Worm (Caenorhabditis elegans): ENCODE results near the gene col-91.
A peak's percentile ranks its signal among the peaks of the same experiment; 100 is the strongest.

col-91 gene

DNA sequence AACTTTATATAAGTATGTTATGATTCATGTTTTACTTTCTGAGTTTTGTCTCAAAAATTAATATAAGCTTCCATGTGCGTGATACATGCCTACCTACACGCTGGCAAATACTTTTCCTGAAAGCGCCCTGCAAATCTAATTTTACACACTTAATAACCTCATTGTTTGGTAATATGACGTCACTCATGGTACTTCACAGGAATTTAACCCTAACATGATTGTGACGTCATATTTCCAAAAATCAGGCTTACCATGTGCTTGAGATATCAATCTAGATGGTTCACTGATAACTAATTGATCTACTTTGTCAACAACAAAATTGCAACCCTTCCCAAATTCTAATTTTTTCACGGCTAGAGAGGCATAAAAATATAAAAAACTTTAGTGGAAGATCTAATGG lies 40.0 kb upstream of the col-91 start:
- TF ChIP-seq ceh-82 (tag; optimal IDR thresholded peaks at IDR 0.05) (no peak), snpc-4 (tag; optimal IDR thresholded peaks at IDR 0.05) (no peak), elt-2 (tag; optimal IDR thresholded peaks at IDR 0.05) (no peak)

DNA sequence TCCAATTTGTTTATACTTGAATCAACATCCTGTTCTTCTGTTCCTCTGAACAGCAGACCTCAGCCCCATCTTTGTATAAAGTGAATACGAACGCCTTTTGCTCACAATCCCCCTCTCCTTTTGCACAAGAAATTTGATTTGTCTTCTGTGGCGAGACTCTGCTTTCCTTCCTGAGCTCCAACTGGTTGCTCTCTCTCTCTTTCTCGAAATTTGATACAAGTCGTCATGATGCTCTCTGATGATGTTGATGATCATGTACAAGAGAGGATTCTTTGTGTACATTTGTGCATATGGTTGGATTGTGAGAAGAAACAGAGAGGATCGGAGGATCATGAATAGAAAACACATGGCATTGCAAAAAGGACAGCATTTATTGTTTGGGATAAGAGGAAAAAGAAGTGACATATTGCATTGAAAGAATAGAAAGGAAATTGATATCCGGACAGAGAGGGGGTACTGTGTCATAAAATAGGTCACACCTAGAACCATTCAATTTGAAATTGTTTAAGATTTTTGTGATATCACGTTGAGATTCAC lies 37.5 kb upstream of the col-91 start:
- peak; percentile 63 for TF ChIP-seq dsc-1 (tag; optimal IDR thresholded peaks at IDR 0.05)
- TF ChIP-seq nhr-20 (tag; optimal IDR thresholded peaks at IDR 0.05), result no peak
- no peak for TF ChIP-seq lin-13 (GFP tag; optimal IDR thresholded peaks at IDR 0.05)

DNA sequence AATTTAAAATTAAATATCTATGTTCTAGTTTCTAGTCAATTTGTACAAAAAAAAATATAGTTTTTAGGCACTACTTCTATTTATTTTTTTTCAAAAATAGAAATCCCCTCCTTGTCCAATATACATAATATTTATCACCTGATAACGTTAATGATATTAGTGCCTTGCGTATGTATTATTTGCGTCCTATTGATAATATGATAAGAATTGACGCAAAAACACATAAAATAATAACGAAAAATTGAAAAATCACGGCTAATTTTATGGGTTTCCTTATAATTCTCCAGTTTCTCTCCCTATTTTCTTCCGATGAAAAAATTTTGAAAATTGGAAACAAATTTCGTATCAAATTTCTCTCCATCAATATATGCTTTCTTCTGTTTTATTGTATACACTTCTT lies 36.3 kb upstream of the col-91 start:
- TF ChIP-seq lin-39 (tag; optimal IDR thresholded peaks at IDR 0.05) (no peak), tbx-2 (tag; optimal IDR thresholded peaks at IDR 0.05) (no peak), vab-15 (tag; optimal IDR thresholded peaks at IDR 0.05) (no peak), efl-1 (optimal IDR thresholded peaks at IDR 0.05) (no peak), efl-1 (GFP tag; optimal IDR thresholded peaks at IDR 0.05 in 1 of 2) (peak in 1 of 2 experiments; percentile 72), elt-2 (tag; optimal IDR thresholded peaks at IDR 0.05) (peak; percentile 68), lin-14 (GFP tag; optimal IDR thresholded peaks at IDR 0.05) (peak; percentile 8)

DNA sequence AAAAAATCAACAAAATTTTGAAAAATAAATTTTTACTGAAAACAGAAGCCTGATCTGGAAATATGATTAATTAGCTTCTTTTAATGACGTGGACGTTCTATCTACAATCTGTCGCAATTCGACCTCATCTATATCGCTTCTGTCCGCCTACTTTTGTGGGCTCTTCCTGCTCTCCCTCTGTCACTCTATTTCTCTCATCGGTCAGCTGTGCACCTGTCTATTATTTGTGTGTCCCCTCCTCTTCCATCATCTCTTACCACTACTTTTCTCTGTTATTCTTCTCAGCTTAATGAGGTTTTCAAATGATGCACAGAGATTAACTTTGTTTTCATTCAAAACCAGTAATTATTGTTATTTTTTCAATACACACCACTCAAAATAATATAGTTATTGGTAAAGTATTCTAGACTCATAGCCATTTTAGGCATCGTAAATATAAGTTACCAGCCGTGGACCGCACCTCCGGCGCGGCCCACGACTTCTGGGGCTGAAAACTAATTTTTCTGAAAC lies 35.7 kb upstream of the col-91 start:
- TF ChIP-seq dsc-1 (tag; optimal IDR thresholded peaks at IDR 0.05) (peak; percentile 36), lir-3 (tag; optimal IDR thresholded peaks at IDR 0.05; ENCODE audit: poor library complexity) (no peak)

DNA sequence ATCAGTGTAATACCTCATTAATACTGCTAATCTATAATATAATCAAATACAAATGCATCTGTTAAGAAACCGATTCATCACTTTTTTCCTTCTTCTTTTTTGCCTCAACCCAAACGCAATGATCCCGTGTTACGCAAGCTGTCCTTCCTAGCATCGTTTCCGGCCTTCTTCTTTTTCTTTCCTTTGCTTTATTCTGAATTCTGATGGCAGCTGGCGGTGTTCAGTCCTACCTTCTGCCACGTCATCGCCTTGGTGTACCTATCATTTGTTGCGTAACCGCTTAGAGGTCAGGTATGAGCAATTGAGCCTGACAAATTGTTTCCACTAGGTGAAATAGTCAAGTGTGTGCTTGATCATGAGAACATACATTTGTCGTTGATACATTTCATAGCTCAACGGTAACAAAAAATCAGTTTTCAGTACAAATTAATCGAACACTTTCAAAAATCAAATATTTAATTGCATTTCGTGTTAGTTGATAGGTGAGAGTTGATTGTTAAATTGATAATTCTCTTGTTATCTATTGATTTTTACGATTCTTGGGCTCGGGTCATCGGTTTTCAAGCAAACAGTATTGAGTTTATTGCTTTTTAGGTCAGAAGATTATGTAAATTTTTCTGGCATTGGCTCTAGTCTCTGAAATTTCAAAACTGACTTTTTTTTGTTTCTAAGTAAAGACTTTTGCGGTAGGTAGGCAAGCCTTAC lies 34.9 kb upstream of the col-91 start:
- TF ChIP-seq ceh-8 (GFP tag; optimal IDR thresholded peaks at IDR 0.05), result no peak
- no peak for TF ChIP-seq nhr-47 (tag; optimal IDR thresholded peaks at IDR 0.05)
- TF ChIP-seq elt-2 (tag; optimal IDR thresholded peaks at IDR 0.05), result peak; percentile 8
- TF ChIP-seq xbp-1 (tag; optimal IDR thresholded peaks at IDR 0.05), result no peak

DNA sequence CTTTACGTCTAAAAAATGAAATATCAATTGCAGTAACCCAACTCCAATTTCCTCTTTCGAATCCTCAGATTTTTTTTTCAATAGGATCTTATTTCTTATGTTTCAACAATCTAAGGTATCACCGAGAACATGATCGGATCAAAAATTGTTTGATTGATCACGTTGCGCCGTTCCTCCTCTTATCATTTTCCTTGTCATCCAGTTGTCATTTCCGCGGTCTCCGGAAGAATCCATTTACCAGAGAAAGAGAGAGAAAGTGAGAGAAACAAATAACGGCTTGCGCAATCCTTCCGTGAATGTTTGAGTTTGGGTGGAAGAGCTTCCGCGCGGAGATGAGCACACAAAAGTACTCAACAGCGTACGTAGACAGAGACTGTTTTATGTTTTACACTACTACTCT lies 29.8 kb upstream of the col-91 start:
- TF ChIP-seq lin-14 (GFP tag; optimal IDR thresholded peaks at IDR 0.05), result no peak
- TF ChIP-seq blmp-1 (tag; optimal IDR thresholded peaks at IDR 0.05), result peak; percentile 84

DNA sequence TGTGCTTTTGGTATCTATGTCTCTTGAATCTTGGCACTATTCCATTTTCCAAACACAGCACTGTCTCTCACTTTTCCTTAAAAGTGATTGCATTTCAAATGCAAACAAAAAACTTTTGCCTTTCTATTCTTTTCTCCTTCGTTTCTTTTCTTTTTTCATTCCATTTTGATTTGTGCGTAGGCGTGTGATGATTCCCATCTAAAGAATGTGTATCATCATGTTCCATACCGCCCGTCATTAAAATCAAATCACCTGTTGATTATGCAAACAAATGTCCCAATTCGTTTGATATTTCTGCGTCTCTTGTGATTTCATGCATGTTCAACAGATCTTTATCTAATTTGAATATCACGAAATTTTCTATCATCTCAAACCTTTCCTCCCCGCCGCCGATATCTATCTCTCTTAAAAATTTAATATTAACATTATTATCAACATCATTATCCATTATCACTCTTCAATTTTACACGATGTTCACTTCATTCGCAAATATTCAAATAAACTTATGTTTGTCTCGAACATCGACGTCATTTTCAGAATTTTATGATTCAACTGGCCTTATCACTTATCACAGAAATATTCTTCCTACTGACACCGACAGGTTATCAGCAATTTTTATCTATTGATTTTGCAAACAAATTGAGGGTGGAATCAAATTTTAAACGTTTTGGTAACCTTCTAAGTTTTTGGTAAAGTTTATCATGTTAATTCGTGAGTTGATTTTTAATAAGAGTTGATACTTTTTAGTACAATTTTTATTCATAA lies 28.0 kb upstream of the col-91 start:
- TF ChIP-seq tlp-1 (tag; optimal IDR thresholded peaks at IDR 0.05) (peak; percentile 65), efl-3 (GFP tag; optimal IDR thresholded peaks at IDR 0.05) (no peak), fkh-8 (tag; optimal IDR thresholded peaks at IDR 0.05) (no peak), irx-1 (tag; optimal IDR thresholded peaks at IDR 0.05) (no peak), jun-1 (tag; optimal IDR thresholded peaks at IDR 0.05) (peak; percentile 23), ces-1 (GFP tag; optimal IDR thresholded peaks at IDR 0.05) (no peak), elt-3 (tag; optimal IDR thresholded peaks at IDR 0.05) (peak in 1 of 6 experiments; percentile 33), ceh-8 (GFP tag; optimal IDR thresholded peaks at IDR 0.05) (no peak), skn-1 (tag; optimal IDR thresholded peaks at IDR 0.05) (no peak), lin-15B (tag; optimal IDR thresholded peaks at IDR 0.05) (no peak), rnt-1 (tag; optimal IDR thresholded peaks at IDR 0.05) (no peak), nhr-19 (GFP tag; conservative IDR thresholded peaks at IDR 0.05) (no peak), lin-35 (GFP tag; optimal IDR thresholded peaks at IDR 0.05) (peak in 1 of 2 experiments; percentile 29), fkh-10 (GFP tag; optimal IDR thresholded peaks at IDR 0.05) (no peak), egl-27 (tag; optimal IDR thresholded peaks at IDR 0.05) (no peak), isw-1 (GFP tag; IDR thresholded peaks at IDR 0.05) (no peak), efl-1 (optimal IDR thresholded peaks at IDR 0.05) (no peak), efl-1 (GFP tag; optimal IDR thresholded peaks at IDR 0.05 in 1 of 2) (peak in 1 of 2 experiments; percentile 41), blmp-1 (tag; optimal IDR thresholded peaks at IDR 0.05) (peak; percentile 84), elt-2 (tag; optimal IDR thresholded peaks at IDR 0.05) (peak; percentile 85), alr-1 (tag; optimal IDR thresholded peaks at IDR 0.05; ENCODE audit: borderline replicate concordance) (no peak), lin-14 (GFP tag; optimal IDR thresholded peaks at IDR 0.05) (peak; percentile 12), pqm-1 (tag; optimal IDR thresholded peaks at IDR 0.05) (peak; percentile 83), hlh-4 (tag; optimal IDR thresholded peaks at IDR 0.05) (no peak), nhr-90 (tag; optimal IDR thresholded peaks at IDR 0.05; ENCODE audit: poor library complexity) (no peak)
